Worm (Caenorhabditis elegans) whole organism, L3 larva: ENCODE results near the gene F45H10.5.

Experiments
- R02D3.7 ChIP-seq: fragments of 150-350 bp; optimal IDR thresholded peaks from 2 replicates; lab custom pipeline; 2014; ENCODE audit warnings: missing biosample characterization, missing genetic modification characterization
- ZK546.5 ChIP-seq: sonication (generic microtip); optimal IDR thresholded peaks from 2 replicates; lab custom pipeline; 2017; ENCODE audit warnings: missing biosample characterization, missing genetic modification characterization
- aly-2 ChIP-seq: fragments of 150-350 bp; optimal IDR thresholded peaks from 2 replicates; lab custom pipeline; 2014; ENCODE audit warnings: missing biosample characterization, missing genetic modification characterization
- ama-1 ChIP-seq: fragments of 150-350 bp; optimal IDR thresholded peaks from 2 replicates; lab custom pipeline; 2018
- ceh-16 ChIP-seq: sonication (generic microtip); optimal IDR thresholded peaks from 2 replicates; lab custom pipeline; 2017; ENCODE audit warnings: missing biosample characterization, missing genetic modification characterization
- ceh-28 ChIP-seq: fragments of 150-350 bp; optimal IDR thresholded peaks from 2 replicates; lab custom pipeline; 2014; ENCODE audit warnings: missing biosample characterization, missing genetic modification reagents, missing genetic modification characterization
- ceh-82 ChIP-seq: fragments of 150-350 bp; optimal IDR thresholded peaks from 2 replicates; lab custom pipeline; 2014; ENCODE audit warnings: missing biosample characterization, missing genetic modification characterization
- ceh-9 ChIP-seq: sonication (generic microtip); optimal IDR thresholded peaks from 2 replicates; lab custom pipeline; 2018; ENCODE audit warnings: missing biosample characterization, missing genetic modification characterization
- daf-12 ChIP-seq: fragments of 150-350 bp; optimal IDR thresholded peaks from 2 replicates; lab custom pipeline; 2014; ENCODE audit warnings: missing biosample characterization, missing genetic modification reagents, missing genetic modification characterization
- egl-27 ChIP-seq: sonication (generic microtip); optimal IDR thresholded peaks from 4 replicates; lab custom pipeline; 2017; ENCODE audit warnings: missing biosample characterization, missing genetic modification reagents, missing genetic modification characterization
- egl-5 ChIP-seq: fragments of 150-350 bp; optimal IDR thresholded peaks from 2 replicates; lab custom pipeline; 2017; ENCODE audit warnings: missing biosample characterization, missing genetic modification reagents, missing genetic modification characterization, inconsistent platforms
- elt-2 ChIP-seq: sonication (generic microtip); optimal IDR thresholded peaks from 2 replicates; lab custom pipeline; 2016; ENCODE audit warnings: missing genetic modification reagents, mild to moderate bottlenecking, missing genetic modification characterization, missing compliant biosample characterization
- eor-1 ChIP-seq, 2 experiments: fragments of 150-350 bp; optimal IDR thresholded peaks; 2 replicates each; lab custom pipeline; 2014 to 2018; ENCODE audit warnings: missing biosample characterization in 2 of 2, missing genetic modification characterization in 2 of 2
- fkh-2 ChIP-seq: fragments of 150-350 bp; optimal IDR thresholded peaks from 2 replicates; lab custom pipeline; 2014; ENCODE audit warnings: missing biosample characterization, missing genetic modification reagents, missing genetic modification characterization
- fos-1 ChIP-seq: fragments of 150-350 bp; optimal IDR thresholded peaks from 2 replicates; lab custom pipeline; 2014; ENCODE audit warnings: missing biosample characterization, missing genetic modification characterization
- jun-1 ChIP-seq: fragments of 150-350 bp; optimal IDR thresholded peaks from 2 replicates; lab custom pipeline; 2014; ENCODE audit warnings: missing biosample characterization, missing genetic modification reagents, missing genetic modification characterization
- lin-15B ChIP-seq: fragments of 150-350 bp; optimal IDR thresholded peaks from 2 replicates; lab custom pipeline; 2014; ENCODE audit warnings: missing biosample characterization, missing genetic modification characterization
- nfya-1 ChIP-seq: sonication (generic microtip); optimal IDR thresholded peaks from 2 replicates; lab custom pipeline; 2017; ENCODE audit warnings: missing genetic modification characterization, mild to moderate bottlenecking, missing compliant biosample characterization, antibody characterized with exemption, moderate library complexity; ENCODE audit not compliant: insufficient read depth
- nhr-12 ChIP-seq: fragments of 150-350 bp; optimal IDR thresholded peaks from 2 replicates; lab custom pipeline; 2014; ENCODE audit warnings: missing biosample characterization, missing genetic modification characterization
- nhr-23 ChIP-seq: fragments of 150-350 bp; optimal IDR thresholded peaks from 2 replicates; lab custom pipeline; 2014; ENCODE audit warnings: missing biosample characterization, missing genetic modification reagents, missing genetic modification characterization
- nhr-25 ChIP-seq: sonication (generic microtip); optimal IDR thresholded peaks from 2 replicates; lab custom pipeline; 2017; ENCODE audit warnings: missing biosample characterization, missing genetic modification characterization
- nhr-28 ChIP-seq: fragments of 150-350 bp; optimal IDR thresholded peaks from 2 replicates; lab custom pipeline; 2014; ENCODE audit warnings: missing biosample characterization, missing genetic modification characterization
- nhr-43 ChIP-seq: sonication (generic microtip); optimal IDR thresholded peaks from 2 replicates; lab custom pipeline; 2016; ENCODE audit warnings: mild to moderate bottlenecking, missing genetic modification characterization, missing compliant biosample characterization; ENCODE audit not compliant: poor library complexity, severe bottlenecking
- nhr-67 ChIP-seq: fragments of 150-350 bp; optimal IDR thresholded peaks from 2 replicates; lab custom pipeline; 2014; ENCODE audit warnings: missing biosample characterization, missing genetic modification characterization
- nhr-76 ChIP-seq: fragments of 150-350 bp; sonication (generic microtip); optimal IDR thresholded peaks from 5 replicates; lab custom pipeline; 2014; ENCODE audit warnings: missing biosample characterization, missing genetic modification characterization
- nhr-77 ChIP-seq: fragments of 150-350 bp; optimal IDR thresholded peaks from 2 replicates; lab custom pipeline; 2014; ENCODE audit warnings: missing biosample characterization, missing genetic modification characterization
- pha-4 ChIP-seq: fragments of 150-350 bp; optimal IDR thresholded peaks from 2 replicates; lab custom pipeline; 2014; ENCODE audit warnings: missing biosample characterization, missing genetic modification reagents, missing genetic modification characterization
- sea-2 ChIP-seq: fragments of 150-350 bp; sonication (generic microtip); optimal IDR thresholded peaks from 4 replicates; lab custom pipeline; 2014; ENCODE audit warnings: missing biosample characterization, missing genetic modification reagents, missing genetic modification characterization
- snpc-4 ChIP-seq: fragments of 150-350 bp; optimal IDR thresholded peaks from 2 replicates; lab custom pipeline; 2014; ENCODE audit warnings: missing biosample characterization, missing genetic modification characterization
- tbx-2 ChIP-seq: sonication (generic microtip); optimal IDR thresholded peaks from 2 replicates; lab custom pipeline; 2016; ENCODE audit warnings: mild to moderate bottlenecking, missing genetic modification characterization, missing compliant biosample characterization
- unc-39 ChIP-seq: sonication (generic microtip); optimal IDR thresholded peaks from 4 replicates; lab custom pipeline; 2017; ENCODE audit warnings: missing biosample characterization, missing genetic modification characterization
- ztf-11 ChIP-seq: fragments of 150-350 bp; optimal IDR thresholded peaks from 2 replicates; lab custom pipeline; 2014; ENCODE audit warnings: missing biosample characterization, missing genetic modification characterization

The F45H10.5 gene

DNA sequence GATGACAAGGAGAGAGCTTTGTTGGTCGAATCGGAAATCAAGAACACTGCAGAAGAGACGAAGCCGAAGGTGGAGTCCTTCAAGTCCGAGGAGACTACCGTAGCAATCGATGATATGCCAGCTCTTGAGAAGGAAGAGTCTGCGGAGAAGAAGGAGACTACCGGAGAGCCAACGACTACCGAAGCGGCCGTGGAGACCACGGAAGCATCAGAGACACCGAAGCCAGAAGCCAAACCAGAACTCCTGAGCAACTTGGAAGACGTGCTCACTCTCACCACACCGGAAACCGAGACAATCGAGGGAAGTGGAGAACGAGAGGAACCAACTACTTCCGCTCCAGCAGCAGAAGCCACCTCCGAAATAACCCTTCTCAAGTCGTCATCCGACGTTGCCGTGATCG is 17.6 kb upstream of the F45H10.5 start:
- TF ChIP-seq unc-39 (tag; lab: Kevin White, UChicago) (no peak), ceh-16 (tag; lab: Kevin White, UChicago) (no peak), aly-2 (tag; lab: Kevin White, UChicago) (no peak), nhr-25 (tag; lab: Kevin White, UChicago) (no peak), jun-1 (tag; lab: Kevin White, UChicago) (no peak), nhr-77 (no peak), ztf-11 (tag; lab: Kevin White, UChicago) (no peak), ceh-28 (tag; lab: Kevin White, UChicago) (no peak), tbx-2 (no peak), nhr-76 (tag; lab: Kevin White, UChicago) (no peak), eor-1 (tag; optimal IDR thresholded peaks at IDR 0.05; lab: Kevin White, UChicago) (no peak), R02D3.7 (tag; lab: Kevin White, UChicago) (no peak), lin-15B (tag; lab: Kevin White, UChicago) (no peak), nfya-1 (tag; lab: Kevin White, UChicago) (no peak), sea-2 (no peak), nhr-12 (tag; lab: Kevin White, UChicago) (no peak), elt-2 (tag; lab: Kevin White, UChicago) (no peak)

DNA sequence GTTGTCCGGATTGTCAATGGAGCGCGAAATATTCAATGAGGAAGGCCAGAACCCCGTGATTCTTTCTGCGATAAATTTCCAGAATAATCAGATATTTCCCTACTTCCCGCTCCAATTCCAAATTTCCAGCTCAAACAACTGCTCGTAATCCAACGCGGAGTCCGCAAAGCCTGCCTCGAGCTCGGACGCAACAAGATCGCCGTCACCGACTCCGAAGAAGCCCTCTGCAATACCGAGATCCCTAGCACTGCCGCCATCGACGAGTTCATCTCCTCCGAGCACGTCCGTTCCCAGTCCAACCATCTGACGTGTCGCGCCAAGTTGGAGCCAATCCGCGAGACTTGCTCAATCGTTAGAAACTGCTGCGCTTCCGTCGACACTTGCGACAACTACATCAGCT is 16.6 kb upstream of the F45H10.5 start:
- TF ChIP-seq elt-2 (tag; lab: Kevin White, UChicago) (no peak), nhr-43 (tag; lab: Kevin White, UChicago) (no peak)

DNA sequence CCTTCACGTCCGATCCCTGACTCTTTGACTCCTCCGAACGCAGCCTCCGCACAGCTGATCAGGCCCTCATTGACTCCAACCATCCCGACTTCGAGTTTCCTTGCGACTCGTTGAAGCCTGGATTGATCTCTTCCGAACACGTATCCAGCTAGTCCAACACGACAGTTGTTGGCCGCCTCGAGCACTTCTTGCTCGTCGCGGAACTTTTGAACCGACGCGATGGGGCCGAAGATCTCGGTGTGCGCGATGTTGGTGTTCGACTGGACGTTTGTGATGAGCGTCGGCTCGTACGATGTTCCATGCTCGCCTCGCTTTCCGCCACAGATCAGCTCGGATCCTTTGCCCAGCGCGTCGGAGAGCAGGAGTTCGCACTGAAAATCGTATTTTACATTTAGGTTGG is 14.1 kb upstream of the F45H10.5 start:
- no peak for TF ChIP-seq ceh-28 (tag; lab: Kevin White, UChicago)
- TF ChIP-seq snpc-4 = no peak
- no peak for TF ChIP-seq ZK546.5 (tag; lab: Kevin White, UChicago)
- no peak for TF ChIP-seq egl-5 (tag; lab: Kevin White, UChicago)
- TF ChIP-seq ztf-11 (tag; lab: Kevin White, UChicago) = no peak
- no peak for TF ChIP-seq nhr-67 (tag; lab: Kevin White, UChicago)
- no peak for TF ChIP-seq eor-1 (tag; optimal IDR thresholded peaks at IDR 0.05; lab: Kevin White, UChicago)
- TF ChIP-seq ceh-82 (tag; lab: Kevin White, UChicago) = no peak
- no peak for TF ChIP-seq fkh-2 (tag; lab: Kevin White, UChicago)
- TF ChIP-seq pha-4 (tag; lab: Kevin White, UChicago) = no peak
- no peak for TF ChIP-seq nhr-76 (tag; lab: Kevin White, UChicago)
- no peak for TF ChIP-seq nhr-12 (tag; lab: Kevin White, UChicago)
- no peak for TF ChIP-seq lin-15B (tag; lab: Kevin White, UChicago)
- no peak for TF ChIP-seq ceh-9
- TF ChIP-seq egl-27 (tag; lab: Kevin White, UChicago) = no peak

DNA sequence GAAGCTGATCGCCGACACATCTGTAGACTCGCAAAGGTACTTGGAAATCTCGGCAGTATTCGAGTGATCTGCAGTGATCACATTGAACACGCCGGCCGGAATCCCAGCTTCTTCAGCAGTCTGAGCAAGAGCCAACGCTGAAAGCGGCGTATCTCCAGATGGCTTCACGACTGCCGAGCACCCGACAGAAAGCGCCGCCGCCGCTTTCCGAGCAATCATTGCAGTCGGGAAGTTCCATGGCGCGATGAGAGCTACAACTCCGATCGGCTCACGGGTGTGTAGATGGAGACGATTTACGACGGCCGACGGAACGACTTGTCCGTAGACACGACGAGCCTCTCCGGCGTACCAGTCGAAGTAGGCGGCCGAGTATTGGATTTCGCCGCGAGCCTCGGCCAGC is 11.8 kb upstream of the F45H10.5 start:
- TF ChIP-seq tbx-2 = no peak
- TF ChIP-seq fos-1 (tag; lab: Kevin White, UChicago) = no peak

DNA sequence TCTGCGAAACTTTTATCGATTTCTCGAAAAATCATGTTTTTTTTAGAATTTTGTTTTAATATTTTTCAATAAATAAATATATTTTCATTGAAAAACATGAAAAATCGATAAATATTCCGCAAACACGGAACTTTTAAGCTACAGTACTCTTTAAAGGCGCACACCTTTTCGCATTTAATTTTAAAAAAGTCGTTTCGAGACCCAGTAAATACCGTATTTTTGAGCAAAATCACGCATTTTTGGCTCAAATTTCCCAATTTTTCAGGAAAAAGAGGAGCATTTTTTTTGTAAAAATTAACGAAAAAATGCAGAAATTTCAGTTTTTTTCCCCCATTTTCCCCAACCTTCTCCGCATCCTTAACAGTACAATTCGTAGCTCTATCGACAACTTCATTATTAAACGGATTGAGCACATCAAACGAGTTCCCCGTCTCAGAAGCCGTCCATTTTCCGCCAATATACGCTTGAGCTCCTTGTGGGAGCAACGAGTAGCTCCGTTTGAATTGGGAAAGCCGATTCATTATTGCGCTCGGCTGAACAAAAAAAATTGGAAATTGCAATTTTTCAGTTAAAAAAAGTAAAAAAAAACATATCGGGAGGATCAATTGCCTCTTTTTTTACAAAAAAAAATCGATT is 10.3 kb upstream of the F45H10.5 start, which contains the start of gene alh-7:
TSS of gene alh-7 (minus strand) at position 533 of the 636 bp plus-strand sequence.
- TF ChIP-seq ama-1 (lab: Kevin White, UChicago) (peak; percentile 22), ZK546.5 (tag; lab: Kevin White, UChicago) (no peak)

DNA sequence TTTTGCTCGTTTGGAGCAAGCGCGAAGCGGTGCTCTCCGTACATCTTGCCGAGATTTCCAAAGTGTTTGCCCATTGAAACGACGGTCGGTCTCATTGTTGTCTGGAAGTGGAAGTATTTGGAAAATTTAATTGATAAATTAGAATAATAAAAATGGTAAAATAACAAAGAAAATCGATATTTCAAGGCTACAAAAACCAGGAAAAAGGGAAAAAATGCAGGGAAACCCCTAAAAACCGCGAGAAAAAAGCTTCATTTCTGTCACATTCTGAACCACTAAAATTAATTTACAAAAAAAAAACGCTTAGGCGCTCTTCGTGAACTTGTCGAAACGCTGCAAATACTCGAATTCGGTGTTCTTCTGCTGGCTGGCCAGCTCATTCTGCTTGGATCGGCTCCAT is 8.7 kb upstream of the F45H10.5 start, which contains the start of gene F45H10.2:
TSS of gene F45H10.2 (minus strand) at position 101 of the 400 bp plus-strand sequence.
- TF ChIP-seq nhr-23 (tag; lab: Kevin White, UChicago) (no peak), daf-12 (tag; lab: Kevin White, UChicago) (no peak), nhr-28 (tag; lab: Kevin White, UChicago) (no peak), ZK546.5 (tag; lab: Kevin White, UChicago) (no peak), jun-1 (tag; lab: Kevin White, UChicago) (no peak), nhr-76 (tag; lab: Kevin White, UChicago) (no peak)
